Fruit fly (Drosophila melanogaster) whole organism, embryonic: Measurements from ENCODE around the gene RhoGAP93B.

Experiments used
- ATbp ChIP-seq: fragments of 200-800 bp; sonication (Bioruptor generic); optimal IDR thresholded peaks from 2 replicates; lab custom pipeline; 2017; ENCODE audit warnings: missing biosample characterization, mild to moderate bottlenecking, missing genetic modification characterization, missing genetic modification reagents
- Awh ChIP-seq: fragments of 200-800 bp; sonication (Bioruptor generic); IDR thresholded peaks from 2 replicates; pipeline ENCODE4, ENCODE4 v1.3.6; 2022; ENCODE audit warnings: missing biosample characterization, missing genetic modification characterization
- Bdp1 ChIP-seq: fragments of 200-800 bp; sonication (Bioruptor generic); optimal IDR thresholded peaks from 3 replicates; lab custom pipeline; 2016; ENCODE audit warnings: missing biosample characterization, missing genetic modification characterization
- BtbVII ChIP-seq: fragments of 200-800 bp; sonication (Bioruptor generic); optimal IDR thresholded peaks from 3 replicates; lab custom pipeline; 2017; ENCODE audit warnings: missing biosample characterization, mild to moderate bottlenecking, missing genetic modification characterization
- CG11093 ChIP-seq: fragments of 200-800 bp; sonication (Bioruptor generic); IDR thresholded peaks from 3 replicates; pipeline ENCODE4 v1.3.6; 2022; ENCODE audit warnings: missing biosample characterization, missing genetic modification characterization
- CG12219 ChIP-seq: fragments of 200-800 bp; sonication (Bioruptor generic); optimal IDR thresholded peaks from 3 replicates; lab custom pipeline; 2018; ENCODE audit warnings: missing biosample characterization, mild to moderate bottlenecking, missing genetic modification characterization
- CG13424 ChIP-seq: fragments of 200-800 bp; sonication (Bioruptor generic); optimal IDR thresholded peaks from 2 replicates; lab custom pipeline; 2019; ENCODE audit warnings: missing biosample characterization, mild to moderate bottlenecking, missing genetic modification characterization, moderate library complexity
- CG14050 ChIP-seq: fragments of 200-800 bp; sonication (Bioruptor generic); IDR thresholded peaks from 3 replicates; pipeline ENCODE4 v1.3.6; 2022; ENCODE audit warnings: missing biosample characterization, missing genetic modification characterization
- CG1602 ChIP-seq: fragments of 200-800 bp; sonication (Bioruptor generic); optimal IDR thresholded peaks from 3 replicates; lab custom pipeline; 2016; ENCODE audit warnings: missing biosample characterization, missing genetic modification characterization
- CG16779 ChIP-seq: fragments of 200-800 bp; sonication (Bioruptor generic); IDR thresholded peaks from 2 replicates; pipeline ENCODE4 v1.3.6; 2022; ENCODE audit warnings: missing biosample characterization, missing genetic modification characterization
- CG16863 ChIP-seq: fragments of 200-800 bp; sonication (Bioruptor generic); optimal IDR thresholded peaks from 3 replicates; lab custom pipeline; 2016; ENCODE audit warnings: missing biosample characterization, missing genetic modification characterization
- CG17912 ChIP-seq: fragments of 200-800 bp; sonication (Bioruptor generic); optimal IDR thresholded peaks from 2 replicates; lab custom pipeline; 2018; ENCODE audit warnings: missing biosample characterization, mild to moderate bottlenecking, missing genetic modification characterization
- CG1832 ChIP-seq: fragments of 200-800 bp; sonication (Bioruptor generic); optimal IDR thresholded peaks from 2 replicates; lab custom pipeline; 2017; ENCODE audit warnings: missing biosample characterization, mild to moderate bottlenecking, missing genetic modification characterization, inconsistent platforms
- CG2120 ChIP-seq: fragments of 200-800 bp; sonication (Bioruptor generic); optimal IDR thresholded peaks from 3 replicates; lab custom pipeline; 2016; ENCODE audit warnings: missing biosample characterization, missing genetic modification characterization
- CG30431 ChIP-seq: fragments of 200-800 bp; sonication (Bioruptor generic); optimal IDR thresholded peaks from 2 replicates; lab custom pipeline; 2017; ENCODE audit warnings: missing biosample characterization, missing genetic modification characterization
- CG31365 ChIP-seq: fragments of 200-800 bp; sonication (Bioruptor generic); optimal IDR thresholded peaks from 2 replicates; lab custom pipeline; 2018; ENCODE audit warnings: missing biosample characterization, mild to moderate bottlenecking, missing genetic modification characterization
- CG3281 ChIP-seq: fragments of 200-800 bp; sonication (Bioruptor generic); optimal IDR thresholded peaks from 3 replicates; lab custom pipeline; 2017; ENCODE audit warnings: missing biosample characterization, mild to moderate bottlenecking, missing genetic modification characterization
- CG34224 ChIP-seq: fragments of 200-800 bp; sonication (Bioruptor generic); IDR thresholded peaks from 3 replicates; pipeline ENCODE4 v1.3.6; 2022; ENCODE audit warnings: missing biosample characterization, missing genetic modification characterization; ENCODE audit not compliant: partially characterized antibody
- CG3847 ChIP-seq: fragments of 200-800 bp; sonication (Bioruptor generic); IDR thresholded peaks from 2 replicates; pipeline ENCODE4 v1.3.6; 2022; ENCODE audit warnings: missing biosample characterization, missing genetic modification characterization
- CG6272 ChIP-seq: fragments of 200-800 bp; sonication (Bioruptor generic); IDR thresholded peaks from 2 replicates; pipeline ENCODE4 v1.3.6; 2022; ENCODE audit warnings: missing biosample characterization, missing genetic modification characterization
- CG7372 ChIP-seq: fragments of 200-800 bp; sonication (Bioruptor generic); IDR thresholded peaks from 2 replicates; pipeline ENCODE4 v1.3.6; 2022; ENCODE audit warnings: missing biosample characterization, missing genetic modification characterization
- CG7928 ChIP-seq: fragments of 200-800 bp; sonication (Bioruptor generic); optimal IDR thresholded peaks from 2 replicates; lab custom pipeline; 2017; ENCODE audit warnings: missing biosample characterization, mild to moderate bottlenecking, missing genetic modification characterization
- CG8281 ChIP-seq: fragments of 200-800 bp; sonication (Bioruptor generic); optimal IDR thresholded peaks from 2 replicates; lab custom pipeline; 2018; ENCODE audit warnings: missing biosample characterization, mild to moderate bottlenecking, missing genetic modification characterization, moderate library complexity
- CG8944 ChIP-seq: fragments of 200-800 bp; sonication (Bioruptor generic); optimal IDR thresholded peaks from 3 replicates; lab custom pipeline; 2016; ENCODE audit warnings: missing biosample characterization, missing genetic modification characterization
- Dip3 ChIP-seq: fragments of 200-800 bp; sonication (Bioruptor generic); optimal IDR thresholded peaks from 3 replicates; lab custom pipeline; 2016; ENCODE audit warnings: missing biosample characterization, missing genetic modification characterization
- Doc2 ChIP-seq: fragments of 200-800 bp; sonication (Bioruptor generic); IDR thresholded peaks from 2 replicates; pipeline ENCODE4 v1.3.6; 2022; ENCODE audit warnings: missing biosample characterization, missing genetic modification characterization
- Eip74EF ChIP-seq, 2 experiments: fragments of 200-800 bp in 1 of 2; fragments of >200 bp in 1 of 2; sonication (Bioruptor generic) in 1 of 2; optimal IDR thresholded peaks; 2 replicates each; lab custom pipeline; 2017 to 2019; ENCODE audit warnings: missing biosample characterization in 2 of 2, missing genetic modification characterization in 2 of 2, mild to moderate bottlenecking in 1 of 2, moderate library complexity in 1 of 2
- Oaz ChIP-seq: fragments of 200-800 bp; sonication (Bioruptor generic); IDR thresholded peaks from 2 replicates; pipeline ENCODE4 v1.3.6; 2022; ENCODE audit warnings: missing biosample characterization, missing genetic modification characterization
- Six4 ChIP-seq: fragments of 200-800 bp; sonication (Bioruptor generic); optimal IDR thresholded peaks from 2 replicates; lab custom pipeline; 2016; ENCODE audit warnings: missing biosample characterization, missing genetic modification characterization
- Sox102F ChIP-seq: fragments of 200-800 bp; sonication (Bioruptor generic); optimal IDR thresholded peaks from 2 replicates; lab custom pipeline; 2018; ENCODE audit warnings: missing biosample characterization, mild to moderate bottlenecking, missing genetic modification characterization, moderate library complexity
- Spps ChIP-seq: fragments of 200-800 bp; sonication (Bioruptor generic); optimal IDR thresholded peaks from 2 replicates; lab custom pipeline; 2018; ENCODE audit warnings: missing biosample characterization, mild to moderate bottlenecking, missing genetic modification characterization
- YL-1 ChIP-seq: fragments of 200-800 bp; sonication (Bioruptor generic); optimal IDR thresholded peaks from 3 replicates; lab custom pipeline; 2017; ENCODE audit warnings: missing biosample characterization, mild to moderate bottlenecking, missing genetic modification characterization
- ap ChIP-seq: fragments of 200-800 bp; sonication (Bioruptor generic); IDR thresholded peaks from 2 replicates; pipeline ENCODE4 v1.3.6; 2022; ENCODE audit warnings: missing biosample characterization, missing genetic modification characterization
- ara ChIP-seq: fragments of 200-800 bp; sonication (Bioruptor generic); IDR thresholded peaks from 2 replicates; pipeline ENCODE4 v1.3.6; 2022; ENCODE audit warnings: missing biosample characterization, missing genetic modification characterization
- bigmax ChIP-seq: fragments of 200-800 bp; sonication (Bioruptor generic); optimal IDR thresholded peaks from 2 replicates; lab custom pipeline; 2018; ENCODE audit warnings: missing biosample characterization, mild to moderate bottlenecking, missing genetic modification characterization
- cad ChIP-seq: fragments of >200 bp; optimal IDR thresholded peaks from 2 replicates; lab custom pipeline; 2017; ENCODE audit warnings: missing biosample characterization, missing genetic modification characterization
- caup ChIP-seq: fragments of 200-800 bp; sonication (Bioruptor generic); optimal IDR thresholded peaks from 3 replicates; lab custom pipeline; 2017; ENCODE audit warnings: missing biosample characterization, mild to moderate bottlenecking, missing genetic modification characterization, moderate library complexity; ENCODE audit not compliant: severe bottlenecking
- ems ChIP-seq: fragments of 200-800 bp; sonication (Bioruptor generic); optimal IDR thresholded peaks from 3 replicates; lab custom pipeline; 2016; ENCODE audit warnings: missing biosample characterization, missing genetic modification characterization
- fd96Cb ChIP-seq: fragments of 200-800 bp; sonication (Bioruptor generic); optimal IDR thresholded peaks from 2 replicates; lab custom pipeline; 2018; ENCODE audit warnings: missing biosample characterization, mild to moderate bottlenecking, missing genetic modification characterization, moderate library complexity
- gro ChIP-seq: fragments of 200-800 bp; sonication (Bioruptor generic); optimal IDR thresholded peaks from 2 replicates; lab custom pipeline; 2016; ENCODE audit warnings: missing biosample characterization, missing genetic modification characterization
- hkb ChIP-seq, 2 experiments: fragments of 200-800 bp in 1 of 2; fragments of >200 bp in 1 of 2; sonication (Bioruptor generic) in 1 of 2; IDR thresholded peaks in 1 of 2; optimal IDR thresholded peaks in 1 of 2; 2 replicates each; pipeline versions ENCODE4 v1.3.6 to Lab custom; 2017 to 2022; ENCODE audit warnings: missing biosample characterization in 1 of 2, missing genetic modification characterization in 1 of 2
- hth ChIP-seq: fragments of >200 bp; optimal IDR thresholded peaks from 2 replicates; lab custom pipeline; 2017; ENCODE audit warnings: inconsistent platforms
- luna ChIP-seq: fragments of 200-800 bp; sonication (Bioruptor generic); optimal IDR thresholded peaks from 2 replicates; lab custom pipeline; 2016; ENCODE audit warnings: missing biosample characterization, missing genetic modification characterization
- mam ChIP-seq: fragments of 200-800 bp; sonication (Bioruptor generic); optimal IDR thresholded peaks from 3 replicates; lab custom pipeline; 2016; ENCODE audit warnings: missing biosample characterization, missing genetic modification characterization
- org-1 ChIP-seq: fragments of 200-800 bp; sonication (Bioruptor generic); optimal IDR thresholded peaks from 2 replicates; lab custom pipeline; 2017; ENCODE audit warnings: missing biosample characterization, missing genetic modification characterization
- peb ChIP-seq: fragments of 200-800 bp; sonication (Bioruptor generic); IDR thresholded peaks from 2 replicates; pipeline ENCODE4 v1.3.6; 2022; ENCODE audit warnings: missing biosample characterization, missing genetic modification characterization
- phol ChIP-seq: fragments of 200-800 bp; sonication (Bioruptor generic); optimal IDR thresholded peaks from 3 replicates; lab custom pipeline; 2018; ENCODE audit warnings: missing biosample characterization, mild to moderate bottlenecking, missing genetic modification characterization, moderate library complexity
- sd ChIP-seq: fragments of 200-800 bp; sonication (Bioruptor generic); optimal IDR thresholded peaks from 3 replicates; lab custom pipeline; 2018; ENCODE audit warnings: missing biosample characterization, mild to moderate bottlenecking, missing genetic modification characterization, moderate library complexity
- sisA ChIP-seq: fragments of 200-800 bp; sonication (Bioruptor generic); IDR thresholded peaks from 2 replicates; pipeline ENCODE4 v1.3.6; 2022; ENCODE audit warnings: missing biosample characterization, missing genetic modification characterization
- slou ChIP-seq: fragments of 200-800 bp; sonication (Bioruptor generic); optimal IDR thresholded peaks from 3 replicates; lab custom pipeline; 2016; ENCODE audit warnings: missing biosample characterization, missing genetic modification characterization
- unpg ChIP-seq: fragments of 200-800 bp; sonication (Bioruptor generic); optimal IDR thresholded peaks from 3 replicates; lab custom pipeline; 2018; ENCODE audit warnings: missing biosample characterization, mild to moderate bottlenecking, missing genetic modification characterization, moderate library complexity

Gene RhoGAP93B

DNA sequence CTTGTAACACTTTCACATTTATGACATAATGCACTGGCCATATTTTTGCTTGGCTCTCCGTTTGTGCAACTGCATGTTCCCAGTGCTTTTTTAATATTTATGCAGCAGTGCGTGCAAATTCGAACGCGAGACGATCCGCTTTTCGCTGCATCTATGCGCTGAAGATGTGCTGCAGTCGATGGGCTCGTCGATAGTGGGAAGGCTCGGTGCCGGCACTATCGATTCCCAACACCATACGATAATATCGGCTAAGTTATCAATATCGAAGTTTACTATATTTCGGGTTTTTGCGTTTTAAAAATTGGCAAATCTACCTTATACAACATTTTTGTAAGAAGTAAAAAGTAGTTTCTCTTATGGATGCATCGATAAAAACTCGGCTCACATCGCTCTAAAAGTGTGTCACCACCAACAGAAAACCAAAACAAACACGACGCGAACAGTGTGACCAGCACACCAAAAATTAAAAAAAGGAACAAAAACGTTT, at the start of gene RhoGAP93B (continued):
- TF ChIP-seq caup (peak; percentile 85), hkb (optimal IDR thresholded peaks at IDR 0.05; lab: Kevin White, UChicago) (peak; percentile 88), hkb (GFP tag; IDR thresholded peaks at IDR 0.05; lab: Robert Waterston, UW) (peak; percentile 92), Six4 (GFP tag; lab: Kevin White, UChicago) (peak; percentile 60), mam (GFP tag; lab: Kevin White, UChicago) (peak; percentile 91), Eip74EF (GFP tag; optimal IDR thresholded peaks at IDR 0.05; lab: Kevin White, UChicago) (no peak), CG34224 (GFP tag; lab: Robert Waterston, UW) (peak; percentile 100), phol (tag; lab: Kevin White, UChicago) (peak; percentile 87), fd96Cb (tag; lab: Kevin White, UChicago) (peak; percentile 77), CG1832 (GFP tag; lab: Kevin White, UChicago) (no peak), CG2120 (GFP tag; lab: Kevin White, UChicago) (peak; percentile 95), Oaz (GFP tag; lab: Robert Waterston, UW) (peak; percentile 87), CG7372 (GFP tag; lab: Robert Waterston, UW) (peak; percentile 93), CG11093 (GFP tag; lab: Robert Waterston, UW) (peak; percentile 87), org-1 (no peak), hth (lab: Kevin White, UChicago) (no peak), CG7928 (peak; percentile 44), CG16779 (peak; percentile 74), Sox102F (GFP tag; lab: Kevin White, UChicago) (peak; percentile 82), CG1602 (GFP tag; lab: Kevin White, UChicago) (peak; percentile 74), CG3847 (peak; percentile 92), Awh (peak; percentile 89), Doc2 (GFP tag; lab: Robert Waterston, UW) (no peak), ara (GFP tag; lab: Robert Waterston, UW) (peak; percentile 87), CG14050 (GFP tag; lab: Robert Waterston, UW) (peak; percentile 81), gro (GFP tag; lab: Kevin White, UChicago) (peak; percentile 92), CG31365 (tag; lab: Kevin White, UChicago) (peak; percentile 47), CG12219 (GFP tag; lab: Kevin White, UChicago) (peak; percentile 8), Dip3 (GFP tag; lab: Kevin White, UChicago) (peak; percentile 92), CG30431 (peak; percentile 39), Bdp1 (GFP tag; lab: Kevin White, UChicago) (peak; percentile 86), CG6272 (peak; percentile 96), CG8944 (GFP tag; lab: Kevin White, UChicago) (peak; percentile 81), ap (GFP tag; lab: Robert Waterston, UW) (peak; percentile 76), bigmax (GFP tag; lab: Kevin White, UChicago) (no peak), YL-1 (peak; percentile 91), unpg (GFP tag; lab: Kevin White, UChicago) (peak; percentile 65), ems (GFP tag; lab: Kevin White, UChicago) (peak; percentile 86), CG17912 (GFP tag; lab: Kevin White, UChicago) (peak; percentile 43), peb (GFP tag; lab: Robert Waterston, UW) (peak; percentile 80), Spps (peak; percentile 81), CG13424 (tag; lab: Kevin White, UChicago) (peak; percentile 85), CG3281 (peak; percentile 74), ATbp (GFP tag; lab: Kevin White, UChicago) (no peak), BtbVII (GFP tag; lab: Kevin White, UChicago) (peak; percentile 35), CG8281 (tag; lab: Kevin White, UChicago) (peak; percentile 26), luna (GFP tag; lab: Kevin White, UChicago) (peak; percentile 53), CG16863 (peak; percentile 89), sisA (GFP tag; lab: Robert Waterston, UW) (peak; percentile 96), cad (GFP tag; lab: Kevin White, UChicago) (no peak), sd (tag; lab: Kevin White, UChicago) (no peak), slou (GFP tag; lab: Kevin White, UChicago) (no peak)
